Fruit fly (Drosophila melanogaster) ovary, adult (tissue): ENCODE results near the gene CG13070.

Experiments
- CG17801 ChIP-seq: fragments of 200-800 bp; optimal IDR thresholded peaks from 2 replicates; lab custom pipeline; 2019; ENCODE audit warnings: missing biosample characterization, mild to moderate bottlenecking, missing genetic modification characterization, moderate library complexity; ENCODE audit not compliant: partially characterized antibody

Gene CG13070

DNA sequence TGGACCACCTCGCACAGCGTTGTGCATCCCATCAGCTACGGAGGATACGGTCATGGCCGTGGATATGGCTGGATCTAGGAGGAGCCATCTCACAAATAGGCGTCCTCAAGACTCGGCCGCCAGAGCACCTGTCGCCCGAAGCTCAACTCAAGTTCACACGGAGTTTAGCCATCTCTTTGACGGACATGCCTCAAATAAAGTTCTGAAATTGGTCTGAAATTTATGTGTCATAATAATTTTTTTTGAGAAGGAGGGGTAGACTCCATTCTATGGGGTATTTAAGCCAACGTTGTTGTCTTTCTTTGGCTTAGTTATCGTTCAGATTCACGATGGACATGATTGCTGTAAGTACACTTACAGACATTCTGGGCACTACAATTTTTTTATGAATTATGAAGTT, at the start of gene CG13070:
Gene CG13070, plus strand, starts transcription at position 301 of the 400 bp plus-strand sequence.
- no peak for TF ChIP-seq CG17801 (GFP tag; lab: Kevin White, UChicago)

DNA sequence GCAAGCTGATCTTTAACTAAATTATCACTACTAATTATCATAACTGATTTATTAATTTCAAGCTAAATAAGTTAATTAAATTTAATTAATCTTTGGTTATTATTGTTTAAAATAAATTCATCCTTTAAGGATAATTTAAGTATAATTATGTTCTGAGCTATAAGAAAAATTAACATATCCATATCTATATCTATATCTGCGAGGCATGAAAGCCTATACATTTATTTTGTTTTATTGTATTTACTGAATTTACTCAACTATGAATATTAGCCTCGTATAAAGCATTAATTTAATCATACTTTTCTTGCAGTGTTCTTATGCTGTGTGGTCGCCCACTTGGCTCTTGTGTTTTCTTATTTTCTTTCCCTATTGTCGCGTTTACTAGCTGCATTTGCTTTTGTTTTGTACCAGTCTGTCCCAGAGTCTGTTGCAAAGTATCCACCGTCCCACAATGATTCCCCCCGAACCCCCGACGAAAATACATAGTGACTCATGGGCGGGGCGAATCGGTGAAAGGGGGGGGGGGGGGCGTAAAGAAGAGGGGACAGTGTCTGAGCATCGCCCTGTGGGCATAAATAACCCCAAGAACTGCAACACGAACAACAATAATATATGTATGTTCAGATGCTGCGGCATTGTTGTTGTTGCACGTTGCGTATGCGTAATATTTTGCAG, 48.5 kb upstream of the CG13070 start:
- TF ChIP-seq CG17801 (GFP tag; lab: Kevin White, UChicago) = no peak

DNA sequence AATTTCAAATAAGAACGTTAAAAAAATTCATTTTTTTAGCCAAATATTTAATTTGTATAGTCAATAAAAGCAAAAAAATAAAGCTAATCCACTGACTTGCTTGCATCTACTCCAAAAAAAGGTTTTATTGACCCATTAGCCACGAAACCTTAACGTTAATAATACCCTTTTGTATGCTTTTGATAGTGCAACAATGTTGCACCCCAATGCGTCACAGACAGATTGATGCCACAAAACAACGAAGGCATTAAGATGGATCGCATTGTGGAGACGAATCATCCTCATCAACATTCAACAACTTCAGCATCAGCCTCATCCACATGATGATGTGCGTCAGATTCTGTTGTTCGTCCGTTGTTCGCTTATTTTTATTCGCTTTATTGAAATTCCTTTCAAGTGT, 47.7 kb upstream of the CG13070 start:
- TF ChIP-seq CG17801 (GFP tag; lab: Kevin White, UChicago) = no peak

- no peak for TF ChIP-seq CG17801 (GFP tag; lab: Kevin White, UChicago)
Observed at dm6 chr3L:16215816-16216215, 47.3 kb upstream of the CG13070 start.

- no peak for TF ChIP-seq CG17801 (GFP tag; lab: Kevin White, UChicago)
Observed at dm6 chr3L:16217203-16217602, 45.9 kb upstream of the CG13070 start, which contains the start of gene CG13073. Gene CG13073, minus strand, starts transcription at chr3L:16217303.

- TF ChIP-seq CG17801 (GFP tag; lab: Kevin White, UChicago) = no peak
Observed at dm6 chr3L:16217935-16218334, 45.2 kb upstream of the CG13070 start.

dm6 chr3L:16221278-16221677, 41.9 kb upstream of the CG13070 start:
- no peak for TF ChIP-seq CG17801 (GFP tag; lab: Kevin White, UChicago)

DNA sequence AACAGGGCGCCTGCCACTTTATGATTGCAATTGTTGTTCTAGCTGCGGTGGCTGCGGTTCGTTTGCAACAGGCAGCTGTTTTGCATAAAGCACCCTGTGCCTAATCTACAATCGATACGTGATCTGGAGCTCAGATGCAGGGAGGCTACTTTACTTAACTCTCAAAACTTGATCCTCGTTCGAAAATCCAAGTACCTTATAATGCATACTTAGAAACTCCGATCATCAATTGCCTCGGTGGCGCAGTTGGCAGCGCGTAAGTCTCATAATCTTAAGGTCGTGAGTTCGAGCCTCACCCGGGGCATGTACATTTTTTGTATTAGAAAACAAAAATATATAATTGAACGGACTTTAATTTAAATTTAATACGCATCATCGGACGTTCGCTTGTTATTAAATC, 41.3 kb upstream of the CG13070 start:
- TF ChIP-seq CG17801 (GFP tag; lab: Kevin White, UChicago) = no peak

- TF ChIP-seq CG17801 (GFP tag; lab: Kevin White, UChicago) = no peak
Observed at dm6 chr3L:16225175-16225574, 38.0 kb upstream of the CG13070 start.

DNA sequence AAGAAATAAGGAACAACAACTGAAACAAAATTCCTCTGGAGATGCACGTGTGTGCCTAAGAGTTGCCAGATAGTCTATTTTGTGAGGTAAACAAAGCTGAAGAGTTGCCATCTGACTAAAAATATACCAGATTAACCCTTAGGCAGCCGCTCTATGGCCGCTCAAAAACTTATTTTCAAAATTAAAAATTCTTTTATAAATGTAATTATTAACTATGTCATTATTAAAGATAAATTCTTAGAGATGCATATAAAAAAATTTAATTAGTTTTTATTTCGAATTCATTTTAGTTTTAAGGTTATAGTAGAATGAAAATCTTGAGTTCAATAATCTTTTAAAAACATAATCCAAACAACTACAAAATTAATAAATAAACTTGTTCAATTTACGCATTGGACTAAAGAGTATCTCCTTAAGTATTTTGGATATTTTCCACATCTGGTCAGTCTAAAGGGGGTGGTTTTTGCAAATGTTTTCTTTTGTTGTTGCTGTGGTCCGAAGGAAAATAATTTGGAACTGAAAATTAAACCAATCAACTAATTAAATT, 34.4 kb upstream of the CG13070 start, which contains the start of gene Tmx3:
Gene Tmx3, plus strand, starts transcription at position 442 of the 547 bp plus-strand sequence.
- peak; percentile 71 for TF ChIP-seq CG17801 (GFP tag; lab: Kevin White, UChicago)

dm6 chr3L:16231857-16232256, 31.3 kb upstream of the CG13070 start, which contains the start of the genes PDCD-5 and MED10:
Gene PDCD-5, minus strand, starts transcription at chr3L:16232038.
Gene MED10, plus strand, starts transcription at chr3L:16232084.
- peak; percentile 60 for TF ChIP-seq CG17801 (GFP tag; lab: Kevin White, UChicago)

DNA sequence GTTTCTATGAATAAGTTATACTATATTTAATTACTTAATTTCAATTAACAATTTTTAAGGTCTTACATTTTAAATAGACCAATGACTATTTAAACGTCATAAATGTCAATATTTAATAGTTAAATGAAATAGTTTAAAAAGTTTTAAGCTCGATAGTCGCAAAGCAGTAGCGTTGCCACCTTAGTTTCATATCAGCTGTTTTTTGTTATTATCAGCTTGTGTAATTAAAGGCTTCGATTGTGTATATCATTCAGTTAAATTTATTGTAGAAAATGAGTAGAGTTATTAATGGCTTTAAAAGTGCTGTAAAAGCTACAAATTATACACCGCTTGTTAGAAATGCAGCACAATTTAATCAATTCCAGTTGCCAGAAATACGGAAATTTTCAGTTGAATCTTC, 30.2 kb upstream of the CG13070 start, which contains the start of gene Hsc20:
Gene Hsc20, plus strand, starts transcription at position 204 of the 400 bp plus-strand sequence.
- TF ChIP-seq CG17801 (GFP tag; lab: Kevin White, UChicago) = peak; percentile 11

DNA sequence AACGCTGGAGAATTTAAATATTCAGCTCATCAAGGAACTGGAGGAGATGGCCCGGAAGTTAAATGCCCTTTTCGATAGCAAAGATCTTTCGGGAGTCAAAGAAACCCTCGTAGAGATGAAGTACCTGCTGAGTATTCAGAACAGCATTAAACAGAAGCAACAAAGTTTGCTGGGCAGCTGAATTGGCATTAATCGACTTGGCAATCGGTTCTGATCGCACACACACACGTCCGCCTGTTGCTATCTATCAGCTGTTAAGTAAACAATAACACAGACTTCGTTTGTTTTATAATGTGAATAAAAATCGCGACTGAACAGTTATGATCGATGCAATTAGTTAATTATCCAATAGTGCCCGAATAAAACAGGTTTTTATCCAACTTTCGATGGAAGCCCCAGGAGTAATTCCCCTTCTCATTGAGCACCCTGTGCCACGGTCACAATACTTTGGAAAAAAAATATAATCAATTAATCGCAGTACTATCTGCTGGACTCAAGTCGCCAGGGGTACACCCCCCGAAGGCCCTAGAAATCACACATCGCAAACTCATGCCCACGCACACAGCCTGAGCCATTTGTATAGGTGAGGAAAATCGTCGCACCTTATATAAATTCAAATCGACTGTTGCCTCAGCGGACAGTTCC, 29.2 kb upstream of the CG13070 start:
- TF ChIP-seq CG17801 (GFP tag; lab: Kevin White, UChicago) = no peak

DNA sequence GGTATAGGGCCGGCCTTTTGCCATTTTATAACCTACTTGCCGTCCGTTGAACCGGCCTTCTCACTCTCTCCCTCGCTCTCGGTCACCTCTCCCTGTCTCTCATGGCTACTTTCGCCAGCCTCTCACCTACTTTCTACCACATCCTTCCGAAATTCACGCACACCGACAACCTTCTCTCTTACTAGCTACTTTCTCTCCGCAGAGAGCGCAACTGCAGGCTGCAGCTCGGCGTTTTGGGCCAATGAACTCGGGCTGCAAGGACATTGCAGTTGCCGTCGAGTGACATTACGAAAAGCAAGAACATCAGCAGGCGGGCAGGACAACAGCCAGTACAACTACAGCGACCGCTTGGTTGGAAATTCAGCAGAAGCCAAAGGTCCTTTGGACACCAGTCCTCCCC, 21.8 kb upstream of the CG13070 start:
- TF ChIP-seq CG17801 (GFP tag; lab: Kevin White, UChicago) = no peak

DNA sequence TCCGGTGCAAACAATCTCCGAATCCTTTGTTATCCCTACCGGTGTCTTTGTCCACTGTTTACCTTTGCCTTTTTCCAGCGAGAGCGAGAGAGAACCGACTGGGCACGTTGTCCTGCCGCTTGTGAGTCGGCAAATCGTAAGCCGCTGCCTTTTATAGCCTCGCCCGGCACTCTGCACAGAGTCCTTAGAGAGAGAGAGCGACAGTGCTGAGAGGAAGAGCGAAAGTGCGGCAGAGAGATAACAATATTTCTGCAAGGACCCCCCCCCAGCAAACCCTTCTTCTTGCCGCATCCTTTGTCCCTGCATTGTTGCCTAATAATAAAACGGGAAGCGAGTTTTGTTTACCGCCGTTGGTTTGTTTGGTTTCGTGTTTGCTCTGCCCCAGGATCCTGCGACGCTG, 10.9 kb upstream of the CG13070 start, which contains the start of gene CG13055:
Gene CG13055, minus strand, starts transcription at position 101 of the 400 bp plus-strand sequence.
- TF ChIP-seq CG17801 (GFP tag; lab: Kevin White, UChicago) = no peak
